Worm (Caenorhabditis elegans): Measurements from ENCODE around the gene C18A3.10.

DNA sequence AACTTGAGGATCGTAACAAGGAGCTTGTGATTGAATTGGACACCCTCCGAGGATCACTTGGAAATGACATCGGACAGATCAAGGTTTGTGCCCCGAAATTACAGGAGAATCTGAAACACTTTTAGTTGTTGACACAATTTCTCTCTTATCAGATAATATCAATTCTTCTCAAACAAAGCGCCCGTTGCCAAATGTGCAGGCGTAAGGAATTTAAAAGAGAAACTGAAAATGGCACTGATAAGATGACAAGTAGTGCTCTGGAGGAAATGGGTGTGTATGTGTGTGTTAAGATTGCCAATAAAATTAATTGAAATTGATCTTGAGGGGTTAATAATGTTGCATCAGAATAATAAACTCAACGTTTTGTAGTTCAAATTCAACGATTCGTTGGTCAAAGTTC is 35.7 kb upstream of the C18A3.10 start:
- TF ChIP-seq ama-1 (optimal IDR thresholded peaks at IDR 0.05) (no peak), ceh-2 (tag; optimal IDR thresholded peaks at IDR 0.05) (no peak), ztf-16 (tag; optimal IDR thresholded peaks at IDR 0.05) (no peak), nfya-1 (tag; optimal IDR thresholded peaks at IDR 0.05) (no peak), hlh-8 (tag; optimal IDR thresholded peaks at IDR 0.05) (no peak), fax-1 (tag; optimal IDR thresholded peaks at IDR 0.05) (no peak), unc-55 (GFP tag; optimal IDR thresholded peaks at IDR 0.05) (no peak), ceh-6 (GFP tag; optimal IDR thresholded peaks at IDR 0.05) (no peak), ceh-14 (tag; optimal IDR thresholded peaks at IDR 0.05) (no peak), nhr-232 (tag; optimal IDR thresholded peaks at IDR 0.05) (no peak), ceh-45 (GFP tag; IDR thresholded peaks at IDR 0.05) (no peak), ceh-9 (tag; optimal IDR thresholded peaks at IDR 0.05) (no peak)
